Worm (Caenorhabditis elegans) whole organism, L4 larva: Measurements from ENCODE around the gene nex-2.
A peak's percentile ranks its signal among the peaks of the same experiment; 100 is the strongest.

Experiments
- F10B5.3 ChIP-seq: sonication (generic microtip); optimal IDR thresholded peaks from 2 replicates; lab custom pipeline; 2016; ENCODE audit warnings: mild to moderate bottlenecking, missing genetic modification characterization, missing compliant biosample characterization
- F37D6.2 ChIP-seq: sonication (generic microtip); optimal IDR thresholded peaks from 2 replicates; lab custom pipeline; 2016; ENCODE audit warnings: mild to moderate bottlenecking, missing genetic modification characterization, missing compliant biosample characterization
- F44E2.7 ChIP-seq: fragments of 200-800 bp; sonication (Bioruptor generic); IDR thresholded peaks from 2 replicates; pipeline ENCODE4 v2.1.2; 2022; ENCODE audit warnings: missing genetic modification characterization, missing compliant biosample characterization
- F49E8.2 ChIP-seq: sonication (generic microtip); optimal IDR thresholded peaks from 2 replicates; lab custom pipeline; 2016; ENCODE audit warnings: missing compliant biosample characterization, mild to moderate bottlenecking, missing genetic modification characterization, borderline replicate concordance
- Y105C5A.15 ChIP-seq: fragments of 200-800 bp; sonication (Bioruptor generic); IDR thresholded peaks from 2 replicates; pipeline ENCODE4 v1.3.6; 2022; ENCODE audit warnings: missing genetic modification characterization, missing compliant biosample characterization
- Y48G9A.11 ChIP-seq: fragments of 200-800 bp; sonication (Bioruptor generic); IDR thresholded peaks from 2 replicates; pipeline ENCODE4 v1.3.6; 2022; ENCODE audit warnings: missing genetic modification reagents, missing genetic modification characterization, missing compliant biosample characterization
- Y5F2A.4 ChIP-seq: fragments of 200-800 bp; sonication (Bioruptor generic); optimal IDR thresholded peaks from 2 replicates; lab custom pipeline; 2018; ENCODE audit warnings: mild to moderate bottlenecking, missing genetic modification characterization, missing compliant biosample characterization
- Y75B8A.6 ChIP-seq: fragments of 200-800 bp; sonication (Bioruptor generic); IDR thresholded peaks from 2 replicates; pipeline ENCODE4 v1.3.6; 2022; ENCODE audit warnings: missing genetic modification reagents, missing genetic modification characterization, missing compliant biosample characterization
- aly-2 ChIP-seq: sonication (generic microtip); optimal IDR thresholded peaks from 2 replicates; lab custom pipeline; 2018; ENCODE audit warnings: missing biosample characterization, missing genetic modification characterization
- ceh-28 ChIP-seq: fragments of 150-350 bp; optimal IDR thresholded peaks from 2 replicates; lab custom pipeline; 2014; ENCODE audit warnings: missing biosample characterization, missing genetic modification reagents, missing genetic modification characterization
- ceh-32 ChIP-seq: sonication (generic microtip); optimal IDR thresholded peaks from 2 replicates; lab custom pipeline; 2016; ENCODE audit warnings: mild to moderate bottlenecking, missing genetic modification characterization, missing compliant biosample characterization; ENCODE audit not compliant: poor library complexity
- ceh-62 ChIP-seq: sonication (generic microtip); optimal IDR thresholded peaks from 2 replicates; lab custom pipeline; 2017; ENCODE audit warnings: missing biosample characterization, missing genetic modification characterization
- ceh-82 ChIP-seq: sonication (generic microtip); optimal IDR thresholded peaks from 2 replicates; lab custom pipeline; 2017; ENCODE audit warnings: missing biosample characterization, missing genetic modification characterization
- ces-1 ChIP-seq: fragments of 150-350 bp; sonication (generic microtip); optimal IDR thresholded peaks from 4 replicates; lab custom pipeline; 2014; ENCODE audit warnings: missing biosample characterization, missing genetic modification reagents, missing genetic modification characterization
- daf-12 ChIP-seq: fragments of 150-350 bp; optimal IDR thresholded peaks from 2 replicates; lab custom pipeline; 2014; ENCODE audit warnings: missing biosample characterization, missing genetic modification reagents, missing genetic modification characterization
- daf-8 ChIP-seq: fragments of 200-800 bp; sonication (Bioruptor generic); IDR thresholded peaks from 2 replicates; pipeline ENCODE4 v1.3.6; 2022; ENCODE audit warnings: missing genetic modification characterization, missing compliant biosample characterization
- dmd-9 ChIP-seq: fragments of 200-800 bp; sonication (Bioruptor generic); IDR thresholded peaks from 2 replicates; pipeline ENCODE4 v1.3.6; 2022; ENCODE audit warnings: missing genetic modification reagents, missing genetic modification characterization, missing compliant biosample characterization
- dpl-1 ChIP-seq: fragments of 150-350 bp; optimal IDR thresholded peaks from 2 replicates; lab custom pipeline; 2014; ENCODE audit warnings: missing biosample characterization, missing genetic modification reagents, missing genetic modification characterization
- egl-27 ChIP-seq: sonication (generic microtip); optimal IDR thresholded peaks from 3 replicates; lab custom pipeline; 2017; ENCODE audit warnings: missing biosample characterization, missing genetic modification reagents, missing genetic modification characterization
- fos-1 ChIP-seq: fragments of 150-350 bp; optimal IDR thresholded peaks from 2 replicates; lab custom pipeline; 2014; ENCODE audit warnings: missing biosample characterization, missing genetic modification characterization
- hlh-11 ChIP-seq: fragments of 200-800 bp; sonication (Bioruptor generic); optimal IDR thresholded peaks from 2 replicates; lab custom pipeline; 2018; ENCODE audit warnings: mild to moderate bottlenecking, missing genetic modification characterization, missing compliant biosample characterization
- hmg-1.1 ChIP-seq: fragments of 200-800 bp; sonication (Bioruptor generic); IDR thresholded peaks from 2 replicates; pipeline ENCODE4 v1.3.6; 2022; ENCODE audit warnings: missing genetic modification reagents, missing genetic modification characterization, missing compliant biosample characterization
- jun-1 ChIP-seq: fragments of 150-350 bp; optimal IDR thresholded peaks from 2 replicates; lab custom pipeline; 2014; ENCODE audit warnings: missing biosample characterization, missing genetic modification reagents, missing genetic modification characterization
- lin-1 ChIP-seq: fragments of 200-800 bp; sonication (Bioruptor generic); IDR thresholded peaks from 2 replicates; pipeline ENCODE4 v1.3.6; 2022; ENCODE audit warnings: missing genetic modification reagents, missing genetic modification characterization, missing compliant biosample characterization
- lin-13 ChIP-seq: fragments of 150-350 bp; optimal IDR thresholded peaks from 2 replicates; lab custom pipeline; 2014; ENCODE audit warnings: missing biosample characterization, missing genetic modification reagents, missing genetic modification characterization
- lin-15B ChIP-seq: fragments of 150-350 bp; sonication (generic microtip); optimal IDR thresholded peaks from 3 replicates; lab custom pipeline; 2014; ENCODE audit warnings: missing biosample characterization, missing genetic modification characterization
- lin-29 ChIP-seq: fragments of 200-800 bp; sonication (Bioruptor generic); IDR thresholded peaks from 2 replicates; pipeline ENCODE4 v1.3.6; 2022; ENCODE audit warnings: missing genetic modification reagents, missing genetic modification characterization, missing compliant biosample characterization
- lsy-2 ChIP-seq, 2 experiments: fragments of 150-350 bp in 1 of 2; sonication (generic microtip) in 1 of 2; optimal IDR thresholded peaks; 2 replicates each; lab custom pipeline; 2014 to 2017; ENCODE audit warnings: missing biosample characterization in 2 of 2, missing genetic modification characterization in 2 of 2
- madf-9 ChIP-seq: fragments of 200-800 bp; sonication (Bioruptor generic); conservative IDR thresholded peaks from 2 replicates; pipeline ENCODE4 v1.3.6; 2022; ENCODE audit warnings: missing genetic modification reagents, missing genetic modification characterization, missing compliant biosample characterization
- mdl-1 ChIP-seq, 2 experiments: fragments of 150-350 bp in 1 of 2; sonication (generic microtip) in 1 of 2; optimal IDR thresholded peaks; 2 replicates each; lab custom pipeline; 2014 to 2017; ENCODE audit warnings: missing biosample characterization in 2 of 2, missing genetic modification characterization in 2 of 2
- mdt-29 ChIP-seq: fragments of 200-800 bp; sonication (Bioruptor generic); IDR thresholded peaks from 2 replicates; pipeline ENCODE4 v1.3.6; 2022; ENCODE audit warnings: missing genetic modification reagents, missing genetic modification characterization, missing compliant biosample characterization
- mes-2 ChIP-seq: sonication (generic microtip); optimal IDR thresholded peaks from 2 replicates; lab custom pipeline; 2016; ENCODE audit warnings: missing genotype, mild to moderate bottlenecking, missing genetic modification characterization, missing compliant biosample characterization; ENCODE audit not compliant: poor library complexity, severe bottlenecking
- mxl-2 ChIP-seq: fragments of 200-800 bp; sonication (Bioruptor generic); conservative IDR thresholded peaks from 2 replicates; pipeline ENCODE4 v1.3.6; 2022; ENCODE audit warnings: missing genetic modification reagents, missing genetic modification characterization, missing compliant biosample characterization
- nhr-10 ChIP-seq: fragments of 150-350 bp; optimal IDR thresholded peaks from 2 replicates; lab custom pipeline; 2014; ENCODE audit warnings: missing biosample characterization, missing genetic modification characterization
- nhr-102 ChIP-seq: sonication (generic microtip); optimal IDR thresholded peaks from 2 replicates; lab custom pipeline; 2016; ENCODE audit warnings: mild to moderate bottlenecking, missing genetic modification characterization, moderate library complexity, missing compliant biosample characterization
- nhr-111 ChIP-seq: fragments of 200-800 bp; sonication (Bioruptor generic); optimal IDR thresholded peaks from 2 replicates; lab custom pipeline; 2018; ENCODE audit warnings: mild to moderate bottlenecking, missing genetic modification characterization, missing compliant biosample characterization
- nhr-25 ChIP-seq: sonication (generic microtip); optimal IDR thresholded peaks from 2 replicates; lab custom pipeline; 2017; ENCODE audit warnings: missing genetic modification characterization, mild to moderate bottlenecking, missing compliant biosample characterization, antibody characterized with exemption, moderate library complexity, borderline replicate concordance; ENCODE audit not compliant: insufficient read depth
- nhr-28 ChIP-seq: fragments of 150-350 bp; optimal IDR thresholded peaks from 2 replicates; lab custom pipeline; 2014; ENCODE audit warnings: missing biosample characterization, missing genetic modification characterization
- nhr-48 ChIP-seq: sonication (generic microtip); optimal IDR thresholded peaks from 2 replicates; lab custom pipeline; 2016; ENCODE audit warnings: mild to moderate bottlenecking, missing genetic modification characterization, missing compliant biosample characterization
- nhr-6 ChIP-seq: fragments of 150-350 bp; optimal IDR thresholded peaks from 2 replicates; lab custom pipeline; 2014; ENCODE audit warnings: missing biosample characterization, missing genetic modification characterization
- nhr-76 ChIP-seq: fragments of 150-350 bp; optimal IDR thresholded peaks from 2 replicates; lab custom pipeline; 2014; ENCODE audit warnings: missing biosample characterization, missing genetic modification characterization
- pha-4 ChIP-seq, 2 experiments: fragments of 150-350 bp in 1 of 2; fragments of 200-800 bp in 1 of 2; sonication (Bioruptor generic) in 1 of 2; IDR thresholded peaks in 1 of 2; optimal IDR thresholded peaks in 1 of 2; 2 replicates each; pipeline versions ENCODE4 v1.3.6 to Lab custom; 2014 to 2022; ENCODE audit warnings: missing genetic modification characterization in 2 of 2, missing genetic modification reagents in 2 of 2, missing biosample characterization in 1 of 2, missing compliant biosample characterization in 1 of 2
- saeg-2 ChIP-seq: fragments of 200-800 bp; sonication (Bioruptor generic); IDR thresholded peaks from 2 replicates; pipeline ENCODE4 v1.3.6; 2022; ENCODE audit warnings: missing genetic modification reagents, missing genetic modification characterization, missing compliant biosample characterization
- skn-1 ChIP-seq: fragments of 150-350 bp; optimal IDR thresholded peaks from 2 replicates; lab custom pipeline; 2014; ENCODE audit warnings: missing biosample characterization, missing genetic modification characterization
- snpc-4 ChIP-seq: fragments of 150-350 bp; optimal IDR thresholded peaks from 2 replicates; lab custom pipeline; 2014; ENCODE audit warnings: missing biosample characterization, missing genetic modification characterization
- spr-1 ChIP-seq: sonication (generic microtip); optimal IDR thresholded peaks from 2 replicates; lab custom pipeline; 2016; ENCODE audit warnings: mild to moderate bottlenecking, missing genetic modification characterization, missing compliant biosample characterization
- tag-97 ChIP-seq: fragments of 200-800 bp; sonication (Bioruptor generic); IDR thresholded peaks from 2 replicates; pipeline ENCODE4 v1.3.6; 2022; ENCODE audit warnings: missing genetic modification characterization, missing compliant biosample characterization
- unc-39 ChIP-seq: sonication (generic microtip); optimal IDR thresholded peaks from 2 replicates; lab custom pipeline; 2017; ENCODE audit warnings: missing biosample characterization, missing genetic modification characterization
- unc-62 ChIP-seq, 3 experiments: fragments of 150-350 bp in 1 of 3; sonication (generic microtip); optimal IDR thresholded peaks in 2 of 3; peaks in 1 of 3; 1 replicate in 1 of 3; 2 replicates in 2 of 3; lab custom pipeline; 2014 to 2017; ENCODE audit warnings: missing biosample characterization in 3 of 3, missing genetic modification characterization in 3 of 3, missing genetic modification reagents in 3 of 3, missing genotype in 1 of 3
- vab-7 ChIP-seq: fragments of 200-800 bp; sonication (Bioruptor generic); IDR thresholded peaks from 2 replicates; pipeline ENCODE4 v1.3.6; 2022; ENCODE audit warnings: missing genetic modification reagents, missing genetic modification characterization, missing compliant biosample characterization

The nex-2 gene

ce11 chrIII:10337508-10338166 is 7.4 kb upstream of the nex-2 start, which contains the start of gene ttr-15 (continued):
- TF ChIP-seq ceh-82 (no peak), unc-39 (tag; lab: Kevin White, UChicago) (no peak), nhr-76 (tag; lab: Kevin White, UChicago) (peak; percentile 1), unc-62 (GFP tag; optimal IDR thresholded peaks at IDR 0.05 in 1 of 2; lab: Kevin White, UChicago) (no peak), unc-62 (tag; optimal IDR thresholded peaks at IDR 0.05; lab: Kevin White, UChicago) (no peak), Y5F2A.4 (GFP tag; lab: Kevin White, UChicago) (no peak), mxl-2 (GFP tag; lab: Robert Waterston, UW) (no peak), lin-1 (GFP tag; lab: Robert Waterston, UW) (no peak), vab-7 (GFP tag; lab: Robert Waterston, UW) (no peak), nhr-25 (tag; lab: Kevin White, UChicago) (peak; percentile 38), mes-2 (peak; percentile 19), daf-8 (GFP tag; lab: Robert Waterston, UW) (no peak), snpc-4 (tag; lab: Kevin White, UChicago) (no peak), F37D6.2 (tag; lab: Kevin White, UChicago) (no peak), lin-13 (no peak), madf-9 (GFP tag; lab: Robert Waterston, UW) (no peak), nhr-10 (tag; lab: Kevin White, UChicago) (peak; percentile 13), F44E2.7 (GFP tag; lab: Robert Waterston, UW) (no peak), lsy-2 (tag; optimal IDR thresholded peaks at IDR 0.05; lab: Kevin White, UChicago) (peak in 1 of 2 experiments; percentile 20), Y105C5A.15 (GFP tag; lab: Robert Waterston, UW) (no peak), fos-1 (tag; lab: Kevin White, UChicago) (no peak), hlh-11 (peak; percentile 51), pha-4 (GFP tag; IDR thresholded peaks at IDR 0.05; lab: Robert Waterston, UW) (no peak), pha-4 (tag; optimal IDR thresholded peaks at IDR 0.05; lab: Kevin White, UChicago) (no peak), hmg-1.1 (no peak), skn-1 (no peak), spr-1 (tag; lab: Kevin White, UChicago) (no peak), dmd-9 (no peak), egl-27 (tag; lab: Kevin White, UChicago) (no peak), nhr-6 (no peak), ceh-28 (tag; lab: Kevin White, UChicago) (no peak), tag-97 (no peak), saeg-2 (GFP tag; lab: Robert Waterston, UW) (no peak), nhr-48 (no peak), Y75B8A.6 (GFP tag; lab: Robert Waterston, UW) (no peak), lin-29 (no peak), Y48G9A.11 (GFP tag; lab: Robert Waterston, UW) (no peak), nhr-111 (GFP tag; lab: Kevin White, UChicago) (no peak), nhr-28 (tag; lab: Kevin White, UChicago) (peak; percentile 41), lin-15B (tag; lab: Kevin White, UChicago) (no peak), ceh-62 (tag; lab: Kevin White, UChicago) (no peak), mdl-1 (tag; optimal IDR thresholded peaks at IDR 0.05; lab: Kevin White, UChicago) (peak in 1 of 2 experiments; percentile 12), jun-1 (tag; lab: Kevin White, UChicago) (no peak), dpl-1 (GFP tag; lab: Kevin White, UChicago) (no peak), ces-1 (no peak), aly-2 (no peak), F10B5.3 (tag; lab: Kevin White, UChicago) (no peak), ceh-32 (tag; lab: Kevin White, UChicago) (no peak), mdt-29 (GFP tag; lab: Robert Waterston, UW) (no peak), nhr-102 (tag; lab: Kevin White, UChicago) (no peak), F49E8.2 (no peak), daf-12 (tag; lab: Kevin White, UChicago) (no peak)
